Fruit fly (Drosophila melanogaster): ENCODE results near the gene COX8.
A peak's percentile ranks its signal among the peaks of the same experiment; 100 is the strongest.

Gene COX8

dm6 chr3L:21509488-21510122, 29.6 kb downstream of the COX8 start (continued):
- no peak for TF ChIP-seq CG2129 (GFP tag; IDR thresholded peaks at IDR 0.05; ENCODE audit: partially characterized antibody)
- no peak for TF ChIP-seq ase (GFP tag; IDR thresholded peaks at IDR 0.05)
- no peak for TF ChIP-seq zen2 (GFP tag; IDR thresholded peaks at IDR 0.05; ENCODE audit: partially characterized antibody)
- TF ChIP-seq CG11093 (GFP tag; IDR thresholded peaks at IDR 0.05), result no peak
- no peak for TF ChIP-seq dan (GFP tag; IDR thresholded peaks at IDR 0.05)
- no peak for TF ChIP-seq CG10147 (GFP tag; optimal IDR thresholded peaks at IDR 0.05)
- TF ChIP-seq CG17568 (GFP tag; optimal IDR thresholded peaks at IDR 0.05), result no peak
- TF ChIP-seq schlank (tag; optimal IDR thresholded peaks at IDR 0.05), result no peak
- TF ChIP-seq CG8388 (GFP tag; optimal IDR thresholded peaks at IDR 0.05), result peak; percentile 46
- peak; percentile 70 for TF ChIP-seq gem (tag; optimal IDR thresholded peaks at IDR 0.05)
- TF ChIP-seq CG13123 (GFP tag; optimal IDR thresholded peaks at IDR 0.05), result no peak
- TF ChIP-seq Sox102F (GFP tag; optimal IDR thresholded peaks at IDR 0.05), result peak; percentile 44
- peak; percentile 47 for TF ChIP-seq CG1603 (tag; optimal IDR thresholded peaks at IDR 0.05)
- TF ChIP-seq esg (GFP tag; conservative IDR thresholded peaks at IDR 0.05), result no peak
- TF ChIP-seq Nf-YB (GFP tag; optimal IDR thresholded peaks at IDR 0.05), result no peak
- TF ChIP-seq CG14667 (GFP tag; IDR thresholded peaks at IDR 0.05), result no peak
- TF ChIP-seq so (GFP tag; IDR thresholded peaks at IDR 0.05), result peak; percentile 39; the same call in 1 of the 3 replicates
- no peak for TF ChIP-seq sd (tag; optimal IDR thresholded peaks at IDR 0.05)
- peak; percentile 5 for TF ChIP-seq CG18476 (GFP tag; optimal IDR thresholded peaks at IDR 0.05)
- peak; percentile 9 for TF ChIP-seq Fer3 (tag; optimal IDR thresholded peaks at IDR 0.05)
- no peak for TF ChIP-seq CG6175 (GFP tag; IDR thresholded peaks at IDR 0.05)
- TF ChIP-seq kay (GFP tag; optimal IDR thresholded peaks at IDR 0.05), result no peak
- no peak for TF ChIP-seq CG43689 (GFP tag; IDR thresholded peaks at IDR 0.05)
- TF ChIP-seq CG4820 (GFP tag; optimal IDR thresholded peaks at IDR 0.05), result no peak
- no peak for TF ChIP-seq CG9876 (GFP tag; optimal IDR thresholded peaks at IDR 0.05)
- TF ChIP-seq corto (GFP tag; optimal IDR thresholded peaks at IDR 0.05), result no peak
- no peak for TF ChIP-seq Abd-B (GFP tag; optimal IDR thresholded peaks at IDR 0.05)
- no peak for TF ChIP-seq cwo (GFP tag; optimal IDR thresholded peaks at IDR 0.05)

- no peak for TF ChIP-seq D19A (tag; optimal IDR thresholded peaks at IDR 0.05)
- TF ChIP-seq Med (GFP tag), result peak; percentile 67
Observed at dm6 chr3L:21508621-21509020, 30.6 kb downstream of the COX8 start.

dm6 chr3L:21507955-21508354, 31.3 kb downstream of the COX8 start:
- TF ChIP-seq CG2199 (GFP tag; IDR thresholded peaks at IDR 0.05) (0 out of 3 replicates have a peak, but pooled peaks have one; percentile 29), CG14014 (GFP tag; IDR thresholded peaks at IDR 0.05) (no peak), Opbp (GFP tag; IDR thresholded peaks at IDR 0.05; ENCODE audit: partially characterized antibody) (0 out of 3 replicates have a peak, but pooled peaks have one; percentile 19), sd (tag; optimal IDR thresholded peaks at IDR 0.05) (peak; percentile 73), Pdp1 (GFP tag; optimal IDR thresholded peaks at IDR 0.05) (peak in 1 of 2 experiments; percentile 5), nerfin-1 (tag; optimal IDR thresholded peaks at IDR 0.05) (peak; percentile 90), MESR4 (GFP tag; optimal IDR thresholded peaks at IDR 0.05) (peak; percentile 35), cg (GFP tag; optimal IDR thresholded peaks at IDR 0.05) (peak; percentile 30), kni (GFP tag; optimal IDR thresholded peaks at IDR 0.05) (peak; percentile 30), Eip74EF (GFP tag; optimal IDR thresholded peaks at IDR 0.05) (no peak), Elba2 (GFP tag; optimal IDR thresholded peaks at IDR 0.05) (peak; percentile 61), CG2712 (tag; optimal IDR thresholded peaks at IDR 0.05) (peak; percentile 65), CG10654 (GFP tag; optimal IDR thresholded peaks at IDR 0.05) (no peak)

Measured in whole organism, embryonic.